Worm (Caenorhabditis elegans) whole organism, L3 larva: ENCODE measurements around the gene C50E3.15.

Experiments used
- ama-1 ChIP-seq: fragments of 150-350 bp; optimal IDR thresholded peaks from 2 replicates; lab custom pipeline; 2018
- elt-2 ChIP-seq: sonication (generic microtip); optimal IDR thresholded peaks from 2 replicates; lab custom pipeline; 2016; ENCODE audit warnings: missing genetic modification reagents, mild to moderate bottlenecking, missing genetic modification characterization, missing compliant biosample characterization
- eor-1 ChIP-seq, 2 experiments: fragments of 150-350 bp; optimal IDR thresholded peaks; 2 replicates each; lab custom pipeline; 2014 to 2018; ENCODE audit warnings: missing biosample characterization in 2 of 2, missing genetic modification characterization in 2 of 2
- fkh-2 ChIP-seq: fragments of 150-350 bp; optimal IDR thresholded peaks from 2 replicates; lab custom pipeline; 2014; ENCODE audit warnings: missing biosample characterization, missing genetic modification reagents, missing genetic modification characterization
- snpc-4 ChIP-seq: fragments of 150-350 bp; optimal IDR thresholded peaks from 2 replicates; lab custom pipeline; 2014; ENCODE audit warnings: missing biosample characterization, missing genetic modification characterization
- tbx-2 ChIP-seq: sonication (generic microtip); optimal IDR thresholded peaks from 2 replicates; lab custom pipeline; 2016; ENCODE audit warnings: mild to moderate bottlenecking, missing genetic modification characterization, missing compliant biosample characterization
- unc-62 ChIP-seq: fragments of 150-350 bp; sonication (generic microtip); optimal IDR thresholded peaks from 4 replicates; lab custom pipeline; 2014; ENCODE audit warnings: missing biosample characterization, missing genetic modification reagents, missing genetic modification characterization
- zag-1 ChIP-seq: fragments of 150-350 bp; optimal IDR thresholded peaks from 2 replicates; lab custom pipeline; 2014; ENCODE audit warnings: missing biosample characterization, missing genetic modification characterization

DNA sequence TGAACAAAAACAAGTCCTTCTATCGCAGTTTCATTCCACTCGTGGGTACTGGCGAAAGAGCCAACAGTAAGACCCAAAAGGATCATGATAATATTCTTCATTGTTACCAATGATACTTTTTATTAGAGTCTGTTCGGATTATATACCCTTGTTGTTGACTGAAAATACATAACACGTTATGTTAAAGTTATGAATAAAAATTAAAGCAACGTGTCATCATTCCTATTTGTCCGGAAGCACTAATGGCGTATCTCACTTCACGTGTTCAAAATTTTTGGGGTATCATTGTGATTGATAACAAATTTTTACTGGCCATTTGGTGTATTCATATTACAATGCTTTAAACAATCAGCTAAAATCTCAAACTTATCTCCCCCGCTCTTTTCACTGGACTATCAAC is 16.8 kb upstream of the C50E3.15 start, which contains the start of gene scl-26:
- TF ChIP-seq eor-1 (tag; optimal IDR thresholded peaks at IDR 0.05; lab: Kevin White, UChicago) (no peak), unc-62 (GFP tag; lab: Kevin White, UChicago) (no peak), snpc-4 (tag; lab: Kevin White, UChicago) (no peak), ama-1 (no peak), zag-1 (tag; lab: Kevin White, UChicago) (no peak), tbx-2 (tag; lab: Kevin White, UChicago) (no peak), fkh-2 (tag; lab: Kevin White, UChicago) (no peak), elt-2 (no peak)
